Fruit fly (Drosophila melanogaster) whole organism, adult: Measurements from ENCODE around the gene CG43273.

Source experiments
- CG11617 ChIP-seq: fragments of 200-800 bp; sonication (Bioruptor generic); optimal IDR thresholded peaks from 2 replicates; lab custom pipeline; 2017; ENCODE audit warnings: mild to moderate bottlenecking, missing biosample characterization, missing genetic modification reagents, missing genetic modification characterization
- CG12768 ChIP-seq: fragments of 200-800 bp; sonication (Bioruptor generic); optimal IDR thresholded peaks from 2 replicates; lab custom pipeline; 2017; ENCODE audit warnings: missing biosample characterization, missing genetic modification characterization, mild to moderate bottlenecking, moderate library complexity, missing genetic modification reagents
- CG14711 ChIP-seq: fragments of 200-800 bp; sonication (Bioruptor generic); optimal IDR thresholded peaks from 2 replicates; lab custom pipeline; 2018; ENCODE audit warnings: missing biosample characterization, mild to moderate bottlenecking, missing genetic modification characterization, moderate library complexity
- CG1620 ChIP-seq: fragments of 200-800 bp; sonication (Bioruptor generic); optimal IDR thresholded peaks from 2 replicates; lab custom pipeline; 2016; ENCODE audit warnings: missing biosample characterization, missing genetic modification characterization
- CG33017 ChIP-seq: fragments of 200-800 bp; sonication (Bioruptor generic); optimal IDR thresholded peaks from 2 replicates; lab custom pipeline; 2018; ENCODE audit warnings: missing biosample characterization, mild to moderate bottlenecking, missing genetic modification characterization, moderate library complexity
- CG5204 ChIP-seq: fragments of 200-800 bp; sonication (Bioruptor generic); optimal IDR thresholded peaks from 2 replicates; lab custom pipeline; 2016; ENCODE audit warnings: missing biosample characterization, missing genetic modification characterization
- CG7045 ChIP-seq: fragments of 200-800 bp; sonication (Bioruptor generic); optimal IDR thresholded peaks from 2 replicates; lab custom pipeline; 2017; ENCODE audit warnings: missing biosample characterization, mild to moderate bottlenecking, missing genetic modification characterization
- CG7101 ChIP-seq: fragments of 200-800 bp; sonication (Bioruptor generic); optimal IDR thresholded peaks from 2 replicates; lab custom pipeline; 2018; ENCODE audit warnings: missing biosample characterization, mild to moderate bottlenecking, missing genetic modification characterization, moderate library complexity
- Clk ChIP-seq: fragments of 200-800 bp; sonication (Bioruptor generic); optimal IDR thresholded peaks from 2 replicates; lab custom pipeline; 2017; ENCODE audit warnings: missing biosample characterization, missing genetic modification characterization
- Crg-1 ChIP-seq: fragments of 200-800 bp; sonication (Bioruptor generic); optimal IDR thresholded peaks from 2 replicates; lab custom pipeline; 2016; ENCODE audit warnings: missing biosample characterization, missing genetic modification characterization
- Hr96 ChIP-seq: fragments of 200-800 bp; sonication (Bioruptor generic); optimal IDR thresholded peaks from 2 replicates; lab custom pipeline; 2016; ENCODE audit warnings: missing biosample characterization, missing genetic modification characterization
- Mnt ChIP-seq: fragments of 200-800 bp; sonication (Bioruptor generic); optimal IDR thresholded peaks from 2 replicates; lab custom pipeline; 2016; ENCODE audit warnings: missing biosample characterization, mild to moderate bottlenecking, missing genetic modification characterization
- bab1 ChIP-seq: fragments of 200-800 bp; sonication (Bioruptor generic); optimal IDR thresholded peaks from 3 replicates; lab custom pipeline; 2019; ENCODE audit warnings: missing biosample characterization, mild to moderate bottlenecking, missing genetic modification characterization, moderate library complexity
- cic ChIP-seq: fragments of 200-800 bp; sonication (Bioruptor generic); optimal IDR thresholded peaks from 2 replicates; lab custom pipeline; 2017; ENCODE audit warnings: missing biosample characterization, mild to moderate bottlenecking, missing genetic modification characterization, moderate library complexity
- cnc ChIP-seq, 2 experiments: fragments of >200 bp; optimal IDR thresholded peaks; 2 replicates each; lab custom pipeline; 2017
- kay ChIP-seq: fragments of 200-800 bp; sonication (Bioruptor generic); peaks from one replicate; lab custom pipeline; 2016; ENCODE audit warnings: missing biosample characterization, missing genetic modification characterization, borderline replicate concordance
- ovo ChIP-seq: fragments of 200-800 bp; sonication (Bioruptor generic); optimal IDR thresholded peaks from 2 replicates; lab custom pipeline; 2016; ENCODE audit warnings: missing biosample characterization, missing genetic modification characterization
- pad ChIP-seq: fragments of 200-800 bp; sonication (Bioruptor generic); optimal IDR thresholded peaks from 3 replicates; lab custom pipeline; 2017; ENCODE audit warnings: missing biosample characterization, missing genetic modification characterization, mild to moderate bottlenecking, moderate library complexity, missing genetic modification reagents
- tj ChIP-seq: fragments of 200-800 bp; sonication (Bioruptor generic); optimal IDR thresholded peaks from 3 replicates; lab custom pipeline; 2017; ENCODE audit warnings: missing biosample characterization, mild to moderate bottlenecking, missing genetic modification characterization, moderate library complexity
- toe ChIP-seq: fragments of 200-800 bp; sonication (Bioruptor generic); optimal IDR thresholded peaks from 2 replicates; lab custom pipeline; 2016; ENCODE audit warnings: missing biosample characterization, missing genetic modification characterization

The CG43273 gene

dm6 chr3R:24829887-24830351 is at the start of gene CG43273, which contains the start of gene Kaz:
Gene CG43273 (plus strand): TSS chr3R:24830301.
Gene Kaz (minus strand): TSS chr3R:24829959.
- TF ChIP-seq bab1 (GFP tag; lab: Kevin White, UChicago) (peak; percentile 76), kay (GFP tag; lab: Kevin White, UChicago) (peak; percentile 62), CG11617 (GFP tag; lab: Kevin White, UChicago) (peak; percentile 54), CG7045 (GFP tag; lab: Kevin White, UChicago) (peak; percentile 41), pad (GFP tag; lab: Kevin White, UChicago) (peak; percentile 36), toe (GFP tag; lab: Kevin White, UChicago) (peak; percentile 71), cic (no peak), CG14711 (peak; percentile 67), CG33017 (tag; lab: Kevin White, UChicago) (peak; percentile 37), ovo (GFP tag; lab: Kevin White, UChicago) (peak; percentile 46), Crg-1 (GFP tag; lab: Kevin White, UChicago) (peak; percentile 14), cnc (optimal IDR thresholded peaks at IDR 0.05; lab: Kevin White, UChicago) (no peak), tj (GFP tag; lab: Kevin White, UChicago) (peak; percentile 35), Hr96 (GFP tag; lab: Kevin White, UChicago) (no peak), Mnt (GFP tag; lab: Kevin White, UChicago) (peak; percentile 25), Clk (GFP tag; lab: Kevin White, UChicago) (no peak), CG5204 (GFP tag; lab: Kevin White, UChicago) (peak; percentile 40), CG7101 (tag; lab: Kevin White, UChicago) (peak; percentile 67), CG12768 (GFP tag; lab: Kevin White, UChicago) (no peak), CG1620 (GFP tag; lab: Kevin White, UChicago) (peak; percentile 67)

dm6 chr3R:24787042-24787565 is 43.0 kb upstream of the CG43273 start, which contains the start of gene CG5805:
Gene CG5805 (minus strand): TSS chr3R:24787421.
- TF ChIP-seq Crg-1 (GFP tag; lab: Kevin White, UChicago) (peak; percentile 73), CG5204 (GFP tag; lab: Kevin White, UChicago) (peak; percentile 65), Hr96 (GFP tag; lab: Kevin White, UChicago) (peak; percentile 67), CG12768 (GFP tag; lab: Kevin White, UChicago) (peak; percentile 64), cnc (optimal IDR thresholded peaks at IDR 0.05; lab: Kevin White, UChicago) (no peak), pad (GFP tag; lab: Kevin White, UChicago) (peak; percentile 65), kay (GFP tag; lab: Kevin White, UChicago) (no peak), CG11617 (GFP tag; lab: Kevin White, UChicago) (peak; percentile 78), cic (peak; percentile 11), CG1620 (GFP tag; lab: Kevin White, UChicago) (peak; percentile 74), toe (GFP tag; lab: Kevin White, UChicago) (peak; percentile 84), CG33017 (tag; lab: Kevin White, UChicago) (peak; percentile 51), CG7045 (GFP tag; lab: Kevin White, UChicago) (peak; percentile 88), Clk (GFP tag; lab: Kevin White, UChicago) (peak; percentile 28), ovo (GFP tag; lab: Kevin White, UChicago) (peak; percentile 52), CG14711 (peak; percentile 61), CG7101 (tag; lab: Kevin White, UChicago) (peak; percentile 67), tj (GFP tag; lab: Kevin White, UChicago) (peak; percentile 47), bab1 (GFP tag; lab: Kevin White, UChicago) (peak; percentile 72), Mnt (GFP tag; lab: Kevin White, UChicago) (peak; percentile 69)

dm6 chr3R:24787734-24788133 is 42.4 kb upstream of the CG43273 start, which contains the start of gene Ets96B:
Gene Ets96B (plus strand): TSS chr3R:24788054.
- TF ChIP-seq Hr96 (GFP tag; lab: Kevin White, UChicago) (no peak), Clk (GFP tag; lab: Kevin White, UChicago) (no peak), ovo (GFP tag; lab: Kevin White, UChicago) (no peak), CG7045 (GFP tag; lab: Kevin White, UChicago) (no peak), pad (GFP tag; lab: Kevin White, UChicago) (no peak), cnc (optimal IDR thresholded peaks at IDR 0.05; lab: Kevin White, UChicago) (no peak), CG7101 (tag; lab: Kevin White, UChicago) (no peak), cic (no peak), kay (GFP tag; lab: Kevin White, UChicago) (no peak), CG11617 (GFP tag; lab: Kevin White, UChicago) (no peak), CG1620 (GFP tag; lab: Kevin White, UChicago) (no peak), Mnt (GFP tag; lab: Kevin White, UChicago) (no peak), toe (GFP tag; lab: Kevin White, UChicago) (no peak), CG12768 (GFP tag; lab: Kevin White, UChicago) (no peak), bab1 (GFP tag; lab: Kevin White, UChicago) (no peak), CG33017 (tag; lab: Kevin White, UChicago) (no peak)

DNA sequence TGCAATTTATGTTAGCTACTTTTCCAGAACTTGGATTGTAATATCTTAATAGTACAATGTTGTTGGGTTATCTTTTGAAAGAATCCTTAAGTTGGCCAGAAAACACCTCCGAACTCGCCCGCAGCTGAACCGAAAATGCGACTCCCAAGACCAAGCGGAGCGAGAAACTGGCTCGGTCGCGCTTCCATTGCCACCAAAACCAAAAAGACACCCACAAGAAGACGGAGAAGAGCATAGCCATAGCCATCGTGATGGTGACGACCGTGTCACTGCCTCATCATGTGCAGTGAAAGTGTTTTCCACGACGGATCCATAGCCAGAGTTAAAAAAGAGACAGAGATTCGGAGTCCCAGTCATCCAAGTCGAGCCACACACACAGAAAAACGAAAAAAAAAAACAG is 40.1 kb upstream of the CG43273 start, which contains the start of gene CG13634:
Gene CG13634 (minus strand): TSS at position 101 of the 400 bp plus-strand sequence.
- no peak for TF ChIP-seq Crg-1 (GFP tag; lab: Kevin White, UChicago)
- no peak for TF ChIP-seq CG7101 (tag; lab: Kevin White, UChicago)
- no peak for TF ChIP-seq kay (GFP tag; lab: Kevin White, UChicago)
- TF ChIP-seq Clk (GFP tag; lab: Kevin White, UChicago), result no peak
- TF ChIP-seq cnc (optimal IDR thresholded peaks at IDR 0.05; lab: Kevin White, UChicago), result no peak
- no peak for TF ChIP-seq CG14711
- TF ChIP-seq ovo (GFP tag; lab: Kevin White, UChicago), result no peak
- TF ChIP-seq CG5204 (GFP tag; lab: Kevin White, UChicago), result no peak
- no peak for TF ChIP-seq Mnt (GFP tag; lab: Kevin White, UChicago)
- TF ChIP-seq cic, result no peak
- no peak for TF ChIP-seq tj (GFP tag; lab: Kevin White, UChicago)
- TF ChIP-seq CG33017 (tag; lab: Kevin White, UChicago), result no peak
- no peak for TF ChIP-seq CG12768 (GFP tag; lab: Kevin White, UChicago)
- TF ChIP-seq CG11617 (GFP tag; lab: Kevin White, UChicago), result no peak
